Worm (Caenorhabditis elegans) whole organism, young adult: ENCODE measurements around the gene C33G3.5.

ENCODE experiments used
- F49E8.2 ChIP-seq: sonication (generic microtip); optimal IDR thresholded peaks from 3 replicates; lab custom pipeline; 2017; ENCODE audit warnings: missing genetic modification characterization, mild to moderate bottlenecking, missing compliant biosample characterization, antibody characterized with exemption, moderate library complexity; ENCODE audit not compliant: insufficient read depth
- dox-1 ChIP-seq: fragments of 200-800 bp; sonication (Bioruptor generic); IDR thresholded peaks from 2 replicates; pipeline ENCODE4 v1.3.6; 2022; ENCODE audit warnings: missing genetic modification reagents, missing genetic modification characterization, missing compliant biosample characterization
- hlh-26 ChIP-seq: fragments of 200-800 bp; sonication (Bioruptor generic); conservative IDR thresholded peaks from 2 replicates; pipeline ENCODE4 v1.3.6; 2022; ENCODE audit warnings: missing genetic modification reagents, missing genetic modification characterization, missing compliant biosample characterization
- snpc-4 ChIP-seq, 5 experiments: fragments of 150-350 bp in 1 of 5; sonication (generic microtip) in 4 of 5; optimal IDR thresholded peaks; 2 replicates each; lab custom pipeline; 2014 to 2018; ENCODE audit warnings: missing genetic modification characterization in 5 of 5, missing biosample characterization in 3 of 5, antibody characterized with exemption in 2 of 5, mild to moderate bottlenecking in 2 of 5, missing compliant biosample characterization in 2 of 5, missing genotype in 2 of 5, moderate library complexity in 2 of 5, missing genetic modification reagents in 1 of 5
- unc-62 ChIP-seq: fragments of 150-350 bp; optimal IDR thresholded peaks from 2 replicates; lab custom pipeline; 2014; ENCODE audit warnings: missing biosample characterization, missing genetic modification reagents, missing genetic modification characterization

DNA sequence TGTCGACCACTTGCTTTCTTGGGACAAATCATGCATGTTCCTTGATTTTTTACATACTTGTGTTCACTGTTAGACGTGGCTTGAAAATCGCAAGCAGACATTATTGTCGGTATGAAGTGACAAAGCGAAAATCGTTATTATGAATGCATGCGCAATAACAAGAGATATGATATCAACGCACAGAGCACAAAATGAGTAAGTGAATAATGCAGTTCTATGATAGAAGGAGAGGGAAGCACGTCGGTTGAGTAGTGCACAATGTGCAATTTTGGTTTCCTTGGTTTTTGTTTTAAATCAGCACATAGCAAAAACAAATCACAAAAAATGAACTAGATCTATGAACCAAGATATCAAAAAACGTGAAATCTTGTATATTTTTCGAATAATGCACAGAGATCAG is 34.9 kb upstream of the C33G3.5 start, which contains the start of gene nhr-281:
- TF ChIP-seq snpc-4 (GFP tag; optimal IDR thresholded peaks at IDR 0.05; lab: Kevin White, UChicago) (no peak), snpc-4 (tag; optimal IDR thresholded peaks at IDR 0.05; lab: Kevin White, UChicago) (no peak), unc-62 (GFP tag; lab: Kevin White, UChicago) (no peak), dox-1 (no peak), F49E8.2 (tag; lab: Kevin White, UChicago) (no peak), hlh-26 (GFP tag; lab: Robert Waterston, UW) (no peak)
